Fruit fly (Drosophila melanogaster) whole organism: ENCODE measurements around the gene CG13315.

Experiments
- CG8478 ChIP-seq: fragments of >200 bp; optimal IDR thresholded peaks from 2 replicates; lab custom pipeline; 2018; ENCODE audit warnings: inconsistent platforms
- Dll ChIP-seq: fragments of >200 bp; optimal IDR thresholded peaks from 2 replicates; lab custom pipeline; 2017
- EcR ChIP-seq, 2 experiments: fragments of >200 bp; optimal IDR thresholded peaks; 2 replicates each; lab custom pipeline; 2017; ENCODE audit warnings: missing biosample characterization in 2 of 2, missing genetic modification characterization in 2 of 2, missing genetic modification reagents in 2 of 2
- pan ChIP-seq: fragments of >200 bp; optimal IDR thresholded peaks from 2 replicates; lab custom pipeline; 2017
- psq ChIP-seq: fragments of >200 bp; optimal IDR thresholded peaks from 2 replicates; lab custom pipeline; 2017
- usp ChIP-seq: fragments of >200 bp; optimal IDR thresholded peaks from 2 replicates; lab custom pipeline; 2017; ENCODE audit warnings: missing biosample characterization, missing genetic modification characterization, mixed read lengths

Gene CG13315

dm6 chr3L:9141998-9142397, 45.3 kb downstream of the CG13315 start:
- TF ChIP-seq Dll (lab: Kevin White, UChicago) (no peak), pan (lab: Kevin White, UChicago) (no peak), usp (GFP tag; lab: Kevin White, UChicago) (no peak), psq (lab: Kevin White, UChicago) (no peak), EcR (GFP tag; optimal IDR thresholded peaks at IDR 0.05; lab: Kevin White, UChicago) (no peak), CG8478 (lab: Kevin White, UChicago) (no peak)
